Fruit fly (Drosophila melanogaster): ENCODE results near the gene Pgls.

Pgls gene

DNA sequence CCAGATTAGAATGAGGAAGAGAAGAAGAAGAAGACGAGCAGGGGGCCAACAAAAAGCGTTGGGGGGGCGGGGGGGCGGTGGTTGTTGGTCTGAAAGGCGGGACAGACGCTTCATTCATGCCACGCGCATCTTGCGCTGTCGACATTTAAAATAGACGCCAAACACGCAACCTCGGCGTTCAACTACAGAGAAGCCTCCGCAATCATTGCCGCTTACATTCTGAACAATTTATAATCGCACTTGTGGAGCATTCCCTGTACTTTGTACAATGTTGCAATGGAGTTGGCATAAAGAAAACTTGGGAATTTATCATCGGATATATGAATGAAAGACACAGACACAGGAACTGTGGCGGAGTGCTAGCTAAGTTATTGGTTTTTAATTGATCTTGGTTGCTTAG lies 26.5 kb upstream of the Pgls start:
- TF ChIP-seq vri (GFP tag; optimal IDR thresholded peaks at IDR 0.05): no peak
- peak in 1 of 2 experiments; percentile 73 for TF ChIP-seq ss (GFP tag; optimal IDR thresholded peaks at IDR 0.05)
- TF ChIP-seq dsx (GFP tag; optimal IDR thresholded peaks at IDR 0.05; ENCODE audit: poor library complexity, severe bottlenecking): peak; percentile 88

DNA sequence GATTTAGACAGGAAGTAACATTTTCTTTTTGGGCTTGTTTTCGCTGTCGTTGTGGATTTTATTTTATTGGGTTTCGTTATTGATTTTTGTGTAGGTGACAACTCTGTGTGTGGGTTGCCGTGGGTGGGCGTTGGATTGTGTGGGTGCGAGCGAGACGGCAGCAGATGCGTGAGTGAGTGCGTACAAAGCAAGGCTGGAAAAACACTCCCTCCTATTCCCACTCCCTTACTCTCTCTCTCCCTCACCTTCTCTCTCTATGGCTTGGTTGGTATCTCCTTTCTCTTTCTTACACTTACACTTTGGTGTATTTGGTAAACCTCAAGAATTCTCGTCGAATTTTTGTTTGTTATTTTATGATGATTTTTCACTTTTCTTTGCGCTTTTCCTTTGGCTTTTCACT lies 25.1 kb upstream of the Pgls start:
- TF ChIP-seq svp (GFP tag) (no peak), ss (GFP tag; optimal IDR thresholded peaks at IDR 0.05) (no peak), fkh (GFP tag; optimal IDR thresholded peaks at IDR 0.05) (peak; percentile 28)

DNA sequence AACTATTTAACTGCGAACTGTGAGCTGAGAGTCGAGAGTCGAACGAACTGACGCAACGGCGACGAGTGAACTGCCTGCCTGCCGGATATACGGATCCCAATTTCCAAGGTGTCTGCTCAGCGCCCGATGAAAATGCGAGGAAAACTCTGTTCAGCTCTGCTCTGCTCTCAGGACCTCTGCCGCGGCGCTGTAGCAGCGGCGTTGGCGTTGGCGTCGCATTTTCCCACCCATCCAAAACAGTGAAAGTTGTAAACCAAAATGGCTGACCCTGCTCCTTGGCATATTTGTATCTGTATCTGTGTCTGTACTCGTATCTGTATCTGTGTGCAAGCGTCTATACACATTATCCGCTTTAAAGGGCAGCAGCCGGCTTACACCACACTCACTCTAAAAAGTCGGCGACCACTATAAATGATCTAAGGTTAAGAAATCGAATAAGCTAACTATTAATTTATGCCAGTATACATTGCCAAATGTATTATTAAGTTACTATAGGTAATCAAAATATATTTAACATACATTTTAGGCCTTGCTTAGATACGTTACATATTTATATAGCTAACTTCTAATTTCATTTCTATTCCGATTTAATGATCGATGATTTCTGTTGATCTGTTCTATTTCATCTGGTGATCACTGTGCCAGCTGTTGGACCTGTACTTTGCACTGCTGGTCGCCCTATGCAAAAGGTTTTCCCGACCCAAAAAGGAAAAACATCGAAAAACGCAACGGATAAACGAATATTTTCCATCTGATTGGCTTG lies 24.4 kb upstream of the Pgls start:
- no peak for TF ChIP-seq lz (GFP tag; optimal IDR thresholded peaks at IDR 0.05)
- TF ChIP-seq CG3032 (tag; optimal IDR thresholded peaks at IDR 0.05): no peak
- peak; percentile 21 for TF ChIP-seq svp (GFP tag)
- no peak for TF ChIP-seq cyc (GFP tag; optimal IDR thresholded peaks at IDR 0.05)
- TF ChIP-seq spab (GFP tag; optimal IDR thresholded peaks at IDR 0.05): no peak
- no peak for TF ChIP-seq Eip93F (GFP tag; optimal IDR thresholded peaks at IDR 0.05)

DNA sequence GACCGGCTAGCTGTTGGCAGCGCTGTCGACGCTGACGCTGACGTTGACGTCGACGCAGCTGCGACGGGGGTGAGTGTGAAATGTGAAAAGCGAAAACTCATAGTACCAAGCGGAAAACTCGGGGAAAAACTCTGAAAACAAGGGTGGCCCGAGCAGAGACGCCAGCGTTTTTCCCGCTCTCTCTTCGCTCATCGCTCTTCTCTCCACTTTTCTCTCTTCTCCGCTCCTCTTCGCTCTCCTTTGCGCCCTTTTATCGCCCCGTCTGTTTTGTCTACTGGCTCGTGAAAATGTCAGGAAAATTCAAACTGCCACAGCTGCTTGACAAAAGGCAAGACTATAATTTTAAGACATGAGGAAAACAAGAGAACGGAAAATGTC lies 23.8 kb upstream of the Pgls start:
- no peak for TF ChIP-seq CG6163 (GFP tag; IDR thresholded peaks at IDR 0.05)
- TF ChIP-seq Ets21C (GFP tag; optimal IDR thresholded peaks at IDR 0.05): no peak
- no peak for TF ChIP-seq CG1621 (tag; optimal IDR thresholded peaks at IDR 0.05)
- TF ChIP-seq Gug (GFP tag; IDR thresholded peaks at IDR 0.05): no peak
- TF ChIP-seq eg (GFP tag; IDR thresholded peaks at IDR 0.05): no peak
- no peak for TF ChIP-seq CG8319 (GFP tag; optimal IDR thresholded peaks at IDR 0.05)
- TF ChIP-seq vri (GFP tag; optimal IDR thresholded peaks at IDR 0.05): no peak
- no peak for TF ChIP-seq fkh (GFP tag; optimal IDR thresholded peaks at IDR 0.05)
- TF ChIP-seq Sox102F (GFP tag; optimal IDR thresholded peaks at IDR 0.05): no peak
- TF ChIP-seq CG34406 (GFP tag; optimal IDR thresholded peaks at IDR 0.05): no peak
- TF ChIP-seq spab (GFP tag; optimal IDR thresholded peaks at IDR 0.05): no peak
- no peak for TF ChIP-seq cyc (GFP tag; optimal IDR thresholded peaks at IDR 0.05)

DNA sequence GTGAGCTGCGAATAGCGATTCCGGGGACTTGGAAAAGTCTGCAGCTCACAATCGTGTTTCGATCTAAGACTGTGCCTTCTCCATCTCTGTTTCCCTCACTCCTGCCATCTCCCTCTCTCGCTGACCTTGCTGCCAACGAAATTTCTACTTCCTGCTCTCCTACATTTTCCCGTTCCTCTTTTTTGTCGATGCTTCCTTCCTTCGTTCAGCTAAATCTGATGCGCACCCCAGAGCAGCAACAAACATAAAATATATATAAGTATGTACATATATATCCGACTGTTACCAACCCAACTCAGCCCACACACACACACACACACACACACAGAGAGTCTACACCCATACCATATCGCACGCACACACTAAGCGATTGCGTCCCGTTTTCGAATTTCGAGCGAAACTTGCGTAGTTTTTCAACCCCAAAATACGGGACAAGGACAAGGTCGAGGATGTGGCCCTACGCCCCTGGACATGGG lies 23.0 kb upstream of the Pgls start, which contains the start of gene Imp:
Gene Imp, minus strand, starts transcription at position 51 of the 476 bp plus-strand sequence.
- TF ChIP-seq net (GFP tag; optimal IDR thresholded peaks at IDR 0.05) (no peak), Sox102F (GFP tag; optimal IDR thresholded peaks at IDR 0.05) (no peak), fkh (GFP tag; optimal IDR thresholded peaks at IDR 0.05) (no peak), fd59A (GFP tag; optimal IDR thresholded peaks at IDR 0.05) (no peak), CG34406 (GFP tag; optimal IDR thresholded peaks at IDR 0.05) (no peak), vri (GFP tag; optimal IDR thresholded peaks at IDR 0.05) (no peak), lz (GFP tag; optimal IDR thresholded peaks at IDR 0.05) (no peak), cyc (GFP tag; optimal IDR thresholded peaks at IDR 0.05) (no peak), CG6163 (GFP tag; IDR thresholded peaks at IDR 0.05) (no peak), CG6792 (GFP tag; optimal IDR thresholded peaks at IDR 0.05) (no peak)

DNA sequence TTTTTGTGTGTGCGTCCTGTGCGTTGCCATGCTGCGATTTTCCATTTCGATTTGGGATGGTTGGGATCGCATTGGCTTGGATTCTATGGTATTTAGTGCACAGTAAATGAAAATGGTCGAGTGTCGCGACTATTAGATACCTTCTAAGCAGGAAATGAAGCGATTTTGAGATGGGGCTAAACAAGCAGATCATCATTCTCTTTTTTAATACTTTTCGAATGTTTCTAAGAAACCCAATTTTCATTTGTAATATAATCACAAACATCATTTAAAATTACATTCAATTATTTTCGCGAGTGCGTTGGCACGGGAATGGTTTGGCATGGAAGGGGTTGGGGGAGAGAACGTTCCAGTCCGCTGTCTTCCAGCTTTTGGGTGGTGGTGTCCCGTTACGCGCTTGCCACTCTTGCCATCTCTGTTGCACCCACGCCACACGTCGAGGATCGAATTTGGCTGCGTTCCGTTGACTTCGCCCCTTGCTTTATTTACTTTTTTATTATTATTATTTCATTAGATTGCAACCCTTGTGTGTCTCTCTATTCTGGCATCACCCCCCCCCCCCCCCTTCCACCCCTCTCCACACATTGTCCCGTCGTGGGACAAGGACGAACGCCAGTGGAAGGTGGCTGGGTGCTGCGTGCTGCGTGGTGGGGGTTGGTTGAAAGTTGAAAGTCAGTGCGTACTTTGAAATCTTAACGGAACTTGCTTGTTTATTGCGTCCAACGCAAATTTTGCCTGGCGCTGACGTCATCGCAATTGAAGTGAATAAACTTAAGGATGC lies 21.7 kb upstream of the Pgls start:
- TF ChIP-seq Met (GFP tag; optimal IDR thresholded peaks at IDR 0.05): no peak
- no peak for TF ChIP-seq net (GFP tag; optimal IDR thresholded peaks at IDR 0.05)
- no peak for TF ChIP-seq Gug (GFP tag; IDR thresholded peaks at IDR 0.05)
- TF ChIP-seq CG6163 (GFP tag; IDR thresholded peaks at IDR 0.05): no peak
- TF ChIP-seq CG11294 (GFP tag; IDR thresholded peaks at IDR 0.05): no peak
- no peak for TF ChIP-seq CG8632 (GFP tag; optimal IDR thresholded peaks at IDR 0.05)
- no peak for TF ChIP-seq CG34406 (GFP tag; optimal IDR thresholded peaks at IDR 0.05)
- no peak for TF ChIP-seq achi (GFP tag; optimal IDR thresholded peaks at IDR 0.05)
- no peak for TF ChIP-seq acj6 (GFP tag; optimal IDR thresholded peaks at IDR 0.05)
- no peak for TF ChIP-seq CG32006 (GFP tag; optimal IDR thresholded peaks at IDR 0.05)
- no peak for TF ChIP-seq CG6854 (GFP tag; optimal IDR thresholded peaks at IDR 0.05)
- no peak for TF ChIP-seq CG11902 (GFP tag; optimal IDR thresholded peaks at IDR 0.05)
- no peak for TF ChIP-seq lz (GFP tag; optimal IDR thresholded peaks at IDR 0.05)
- TF ChIP-seq CG10669 (GFP tag; optimal IDR thresholded peaks at IDR 0.05): no peak
- TF ChIP-seq esn (GFP tag; optimal IDR thresholded peaks at IDR 0.05): no peak

All from whole organism, prepupa.